Worm (Caenorhabditis elegans) whole organism, late embryonic: ENCODE results near the gene E02H1.5.

Source experiments
- C38D4.7 ChIP-seq: fragments of 200-800 bp; sonication (Bioruptor generic); optimal IDR thresholded peaks from 2 replicates; lab custom pipeline; 2018; ENCODE audit warnings: mild to moderate bottlenecking, missing genetic modification characterization, moderate library complexity, missing compliant biosample characterization
- F13H6.1 ChIP-seq: sonication (generic microtip); optimal IDR thresholded peaks from 2 replicates; lab custom pipeline; 2016; ENCODE audit warnings: missing genetic modification characterization, missing compliant biosample characterization
- K02D7.2 ChIP-seq: sonication (generic microtip); optimal IDR thresholded peaks from 2 replicates; lab custom pipeline; 2017; ENCODE audit warnings: mild to moderate bottlenecking, missing genetic modification characterization, missing compliant biosample characterization
- K09A11.1 ChIP-seq: sonication (generic microtip); optimal IDR thresholded peaks from 2 replicates; lab custom pipeline; 2017; ENCODE audit warnings: antibody characterized with exemption, mild to moderate bottlenecking, missing genetic modification characterization, missing compliant biosample characterization; ENCODE audit not compliant: insufficient read depth
- T23F11.4 ChIP-seq: fragments of 200-800 bp; sonication (Bioruptor generic); optimal IDR thresholded peaks from 2 replicates; lab custom pipeline; 2018; ENCODE audit warnings: mild to moderate bottlenecking, missing genetic modification characterization, missing compliant biosample characterization
- Y22D7AL.16 ChIP-seq: sonication (generic microtip); optimal IDR thresholded peaks from 2 replicates; lab custom pipeline; 2016; ENCODE audit warnings: missing genetic modification characterization, missing compliant biosample characterization
- ama-1 ChIP-seq: fragments of 150-350 bp; optimal IDR thresholded peaks from 2 replicates; lab custom pipeline; 2014
- ceh-19 ChIP-seq: fragments of 200-800 bp; sonication (Bioruptor generic); optimal IDR thresholded peaks from 2 replicates; lab custom pipeline; 2018; ENCODE audit warnings: mild to moderate bottlenecking, missing genetic modification characterization, missing compliant biosample characterization
- ceh-2 ChIP-seq: sonication (generic microtip); optimal IDR thresholded peaks from 2 replicates; lab custom pipeline; 2016; ENCODE audit warnings: missing genotype, missing genetic modification characterization, missing compliant biosample characterization
- ceh-24 ChIP-seq: sonication (generic microtip); optimal IDR thresholded peaks from 2 replicates; lab custom pipeline; 2016; ENCODE audit warnings: mild to moderate bottlenecking, missing genetic modification characterization, missing compliant biosample characterization
- ceh-30 ChIP-seq: fragments of 150-350 bp; optimal IDR thresholded peaks from 2 replicates; lab custom pipeline; 2014; ENCODE audit warnings: missing biosample characterization, missing genetic modification characterization
- ceh-31 ChIP-seq: sonication (generic microtip); optimal IDR thresholded peaks from 2 replicates; lab custom pipeline; 2016; ENCODE audit warnings: missing genetic modification characterization, missing compliant biosample characterization
- ceh-34 ChIP-seq: sonication (generic microtip); optimal IDR thresholded peaks from 2 replicates; lab custom pipeline; 2016; ENCODE audit warnings: mild to moderate bottlenecking, missing genetic modification characterization, missing compliant biosample characterization
- ceh-45 ChIP-seq: fragments of 200-800 bp; sonication (Bioruptor generic); IDR thresholded peaks from 2 replicates; pipeline ENCODE4 v1.3.6; 2022; ENCODE audit warnings: missing genetic modification reagents, missing genetic modification characterization, missing compliant biosample characterization
- ceh-9 ChIP-seq: sonication (generic microtip); optimal IDR thresholded peaks from 2 replicates; lab custom pipeline; 2016; ENCODE audit warnings: mild to moderate bottlenecking, missing genetic modification characterization, inconsistent platforms, missing compliant biosample characterization
- che-1 ChIP-seq: sonication (generic microtip); optimal IDR thresholded peaks from 2 replicates; lab custom pipeline; 2016; ENCODE audit warnings: mild to moderate bottlenecking, missing genetic modification characterization, missing compliant biosample characterization
- dve-1 ChIP-seq: sonication (generic microtip); optimal IDR thresholded peaks from 2 replicates; lab custom pipeline; 2017; ENCODE audit warnings: antibody characterized with exemption, mild to moderate bottlenecking, missing genetic modification characterization, missing compliant biosample characterization
- fax-1 ChIP-seq: sonication (generic microtip); optimal IDR thresholded peaks from 2 replicates; lab custom pipeline; 2016; ENCODE audit warnings: missing genotype, missing genetic modification characterization, missing compliant biosample characterization
- gmeb-2 ChIP-seq: sonication (generic microtip); optimal IDR thresholded peaks from 2 replicates; lab custom pipeline; 2016; ENCODE audit warnings: missing genetic modification characterization, inconsistent platforms, missing compliant biosample characterization
- hlh-30 ChIP-seq: sonication (generic microtip); optimal IDR thresholded peaks from 2 replicates; lab custom pipeline; 2017; ENCODE audit warnings: antibody characterized with exemption, missing genetic modification characterization, missing compliant biosample characterization; ENCODE audit not compliant: insufficient read depth
- hlh-6 ChIP-seq: sonication (generic microtip); optimal IDR thresholded peaks from 2 replicates; lab custom pipeline; 2016; ENCODE audit warnings: missing genotype, missing genetic modification characterization, missing compliant biosample characterization
- lim-6 ChIP-seq: sonication (generic microtip); optimal IDR thresholded peaks from 2 replicates; lab custom pipeline; 2016; ENCODE audit warnings: missing genetic modification characterization, missing compliant biosample characterization
- lin-11 ChIP-seq: fragments of 200-800 bp; sonication (Bioruptor generic); optimal IDR thresholded peaks from 2 replicates; lab custom pipeline; 2018; ENCODE audit warnings: mild to moderate bottlenecking, missing genetic modification characterization, missing compliant biosample characterization
- nhr-232 ChIP-seq: sonication (generic microtip); optimal IDR thresholded peaks from 2 replicates; lab custom pipeline; 2016; ENCODE audit warnings: missing genetic modification characterization, missing compliant biosample characterization
- pax-1 ChIP-seq: fragments of 150-350 bp; optimal IDR thresholded peaks from 2 replicates; lab custom pipeline; 2014; ENCODE audit warnings: missing biosample characterization, missing genetic modification characterization
- pha-2 ChIP-seq: sonication (generic microtip); optimal IDR thresholded peaks from 2 replicates; lab custom pipeline; 2017; ENCODE audit warnings: mild to moderate bottlenecking, missing genetic modification characterization, missing compliant biosample characterization
- pros-1 ChIP-seq: fragments of 150-350 bp; optimal IDR thresholded peaks from 2 replicates; lab custom pipeline; 2014; ENCODE audit warnings: missing biosample characterization, missing genetic modification reagents, missing genetic modification characterization
- rnt-1 ChIP-seq: sonication (generic microtip); optimal IDR thresholded peaks from 2 replicates; lab custom pipeline; 2016; ENCODE audit warnings: missing genetic modification characterization, missing compliant biosample characterization
- sdc-2 ChIP-seq: sonication (generic microtip); optimal IDR thresholded peaks from 2 replicates; lab custom pipeline; 2016; ENCODE audit warnings: missing genotype, missing genetic modification characterization, missing compliant biosample characterization
- syd-9 ChIP-seq: sonication (generic microtip); optimal IDR thresholded peaks from 2 replicates; lab custom pipeline; 2016; ENCODE audit warnings: mild to moderate bottlenecking, missing genetic modification characterization, moderate library complexity, missing compliant biosample characterization
- tbx-2 ChIP-seq: sonication (generic microtip); optimal IDR thresholded peaks from 2 replicates; lab custom pipeline; 2016; ENCODE audit warnings: missing genetic modification characterization, missing compliant biosample characterization
- ttx-3 ChIP-seq: sonication (generic microtip); optimal IDR thresholded peaks from 2 replicates; lab custom pipeline; 2016; ENCODE audit warnings: missing genetic modification reagents, missing genetic modification characterization, missing compliant biosample characterization
- unc-3 ChIP-seq, 2 experiments: fragments of 200-800 bp in 1 of 2; sonication (Bioruptor generic) in 1 of 2; sonication (generic microtip) in 1 of 2; conservative IDR thresholded peaks in 1 of 2; optimal IDR thresholded peaks in 1 of 2; 2 replicates each; pipeline versions ENCODE4 v1.3.6 to Lab custom; 2016 to 2022; ENCODE audit warnings: missing compliant biosample characterization in 2 of 2, missing genetic modification characterization in 2 of 2, missing genetic modification reagents in 1 of 2
- unc-42 ChIP-seq: sonication (generic microtip); optimal IDR thresholded peaks from 2 replicates; lab custom pipeline; 2016; ENCODE audit warnings: missing genotype, missing genetic modification characterization, missing compliant biosample characterization
- unc-86 ChIP-seq: sonication (generic microtip); optimal IDR thresholded peaks from 2 replicates; lab custom pipeline; 2016; ENCODE audit warnings: missing genetic modification characterization, missing compliant biosample characterization

The E02H1.5 gene

ce11 chrII:9596401-9596800 lies 1.4 kb downstream of the E02H1.5 start, which contains the start of gene E02H1.6:
Gene E02H1.6 (plus strand): TSS chrII:9596701.
- TF ChIP-seq hlh-6 (tag; lab: Kevin White, UChicago) (no peak), ceh-34 (tag; lab: Kevin White, UChicago) (no peak), ceh-9 (tag; lab: Kevin White, UChicago) (no peak), fax-1 (tag; lab: Kevin White, UChicago) (no peak), lin-11 (tag; lab: Kevin White, UChicago) (no peak), sdc-2 (no peak), K09A11.1 (tag; lab: Kevin White, UChicago) (no peak), ceh-24 (tag; lab: Kevin White, UChicago) (no peak), pha-2 (tag; lab: Kevin White, UChicago) (no peak)

- TF ChIP-seq pros-1 (tag; lab: Kevin White, UChicago) (no peak), ceh-31 (no peak), unc-42 (no peak), hlh-30 (no peak), ceh-24 (tag; lab: Kevin White, UChicago) (no peak), hlh-6 (tag; lab: Kevin White, UChicago) (no peak), unc-3 (GFP tag; conservative IDR thresholded peaks at IDR 0.05; lab: Robert Waterston, UW) (no peak), unc-3 (tag; optimal IDR thresholded peaks at IDR 0.05; lab: Kevin White, UChicago) (no peak), che-1 (no peak), ceh-30 (tag; lab: Kevin White, UChicago) (no peak), ceh-34 (tag; lab: Kevin White, UChicago) (no peak), F13H6.1 (tag; lab: Kevin White, UChicago) (no peak), nhr-232 (tag; lab: Kevin White, UChicago) (no peak), tbx-2 (no peak), ceh-45 (GFP tag; lab: Robert Waterston, UW) (no peak), rnt-1 (tag; lab: Kevin White, UChicago) (no peak), C38D4.7 (GFP tag; lab: Kevin White, UChicago) (no peak), ceh-19 (GFP tag; lab: Kevin White, UChicago) (no peak)
- TF ChIP-seq, all 69 proteins: peak for 0
Measured at ce11 chrII:9597516-9598047, 2.6 kb downstream of the E02H1.5 start, which contains the start of gene mrpl-53. Gene mrpl-53 (plus strand): TSS chrII:9597622.

ce11 chrII:9600022-9600722 lies 5.1 kb downstream of the E02H1.5 start:
- TF ChIP-seq ama-1 (lab: Kevin White, UChicago): no peak
- no peak for TF ChIP-seq hlh-30
- TF ChIP-seq ttx-3: no peak
- TF ChIP-seq unc-86 (tag; lab: Kevin White, UChicago): no peak
- TF ChIP-seq K02D7.2 (tag; lab: Kevin White, UChicago): no peak
- TF ChIP-seq ceh-2 (tag; lab: Kevin White, UChicago): no peak
- no peak for TF ChIP-seq C38D4.7 (GFP tag; lab: Kevin White, UChicago)
- no peak for TF ChIP-seq unc-3 (GFP tag; conservative IDR thresholded peaks at IDR 0.05; lab: Robert Waterston, UW)
- TF ChIP-seq unc-3 (tag; optimal IDR thresholded peaks at IDR 0.05; lab: Kevin White, UChicago): no peak
- no peak for TF ChIP-seq T23F11.4 (GFP tag; lab: Kevin White, UChicago)
- no peak for TF ChIP-seq lin-11 (tag; lab: Kevin White, UChicago)
- no peak for TF ChIP-seq sdc-2
- no peak for TF ChIP-seq lim-6 (tag; lab: Kevin White, UChicago)
- no peak for TF ChIP-seq hlh-6 (tag; lab: Kevin White, UChicago)
- no peak for TF ChIP-seq gmeb-2 (tag; lab: Kevin White, UChicago)
- no peak for TF ChIP-seq K09A11.1 (tag; lab: Kevin White, UChicago)
- no peak for TF ChIP-seq pha-2 (tag; lab: Kevin White, UChicago)
- TF ChIP-seq syd-9 (tag; lab: Kevin White, UChicago): no peak
- TF ChIP-seq dve-1 (tag; lab: Kevin White, UChicago): no peak
- no peak for TF ChIP-seq Y22D7AL.16 (tag; lab: Kevin White, UChicago)
- TF ChIP-seq pax-1 (tag; lab: Kevin White, UChicago): no peak
